Worm (Caenorhabditis elegans) whole organism, L1 larva: Measurements from ENCODE around the gene psmd-9.

Experiments
- aha-1 ChIP-seq: fragments of 150-350 bp; optimal IDR thresholded peaks from 2 replicates; lab custom pipeline; 2014; ENCODE audit warnings: missing biosample characterization, missing genetic modification characterization
- blmp-1 ChIP-seq: fragments of 150-350 bp; optimal IDR thresholded peaks from 2 replicates; lab custom pipeline; 2014; ENCODE audit warnings: missing biosample characterization, missing genetic modification characterization
- dpl-1 ChIP-seq, 3 experiments: fragments of 150-350 bp in 2 of 3; sonication (generic microtip) in 1 of 3; optimal IDR thresholded peaks; 2 replicates each; lab custom pipeline; 2014 to 2017; ENCODE audit warnings: missing biosample characterization in 3 of 3, missing genetic modification characterization in 3 of 3, missing genetic modification reagents in 3 of 3
- lin-39 ChIP-seq: fragments of 150-350 bp; optimal IDR thresholded peaks from 2 replicates; lab custom pipeline; 2014; ENCODE audit warnings: missing biosample characterization, missing genetic modification reagents, missing genetic modification characterization
- mep-1 ChIP-seq: fragments of 150-350 bp; optimal IDR thresholded peaks from 2 replicates; lab custom pipeline; 2014; ENCODE audit warnings: missing biosample characterization, missing genetic modification characterization
- nhr-28 ChIP-seq: fragments of 150-350 bp; optimal IDR thresholded peaks from 2 replicates; lab custom pipeline; 2014; ENCODE audit warnings: missing biosample characterization, missing genetic modification characterization
- nhr-85 ChIP-seq: sonication (generic microtip); peaks from one replicate; lab custom pipeline; 2016; ENCODE audit warnings: missing genetic modification characterization, inconsistent platforms, missing compliant biosample characterization
- unc-86 ChIP-seq: sonication (generic microtip); optimal IDR thresholded peaks from 2 replicates; lab custom pipeline; 2016; ENCODE audit warnings: missing genetic modification characterization, missing compliant biosample characterization

DNA sequence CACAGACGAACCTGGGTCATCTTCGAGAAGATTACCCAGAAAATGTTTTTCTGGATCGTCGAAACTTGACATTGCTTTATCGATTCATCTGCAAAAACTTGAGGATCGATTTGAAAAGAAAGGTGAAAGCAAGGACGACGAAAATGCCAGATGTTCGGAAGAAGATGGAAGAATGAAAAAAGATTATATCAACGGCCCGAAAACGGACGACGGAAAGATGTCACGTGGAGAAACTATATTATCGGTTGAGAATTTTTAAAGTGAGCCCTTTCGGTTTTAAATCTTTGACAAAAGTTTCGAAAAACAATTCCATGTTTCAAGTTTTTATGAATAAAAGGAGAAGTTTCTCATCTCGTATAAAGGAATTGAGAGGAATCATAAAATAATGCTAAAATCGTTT is 43.7 kb upstream of the psmd-9 start, which contains the start of gene dnj-5:
- TF ChIP-seq nhr-28 (tag; lab: Kevin White, UChicago) (no peak), nhr-85 (tag; lab: Kevin White, UChicago) (no peak), blmp-1 (peak; percentile 87), lin-39 (no peak), aha-1 (tag; lab: Kevin White, UChicago) (no peak), dpl-1 (GFP tag; optimal IDR thresholded peaks at IDR 0.05; lab: Kevin White, UChicago) (no peak), unc-86 (no peak), mep-1 (tag; lab: Kevin White, UChicago) (no peak)
